Fruit fly (Drosophila melanogaster) Kc167 (cell line): ENCODE results near the gene CG8507.

Experiments
- Myc ChIP-seq: fragments of >200 bp; optimal IDR thresholded peaks from 2 replicates; lab custom pipeline; 2017; ENCODE audit warnings: missing external identifiers
- h ChIP-seq: fragments of >200 bp; optimal IDR thresholded peaks from 3 replicates; lab custom pipeline; 2018; ENCODE audit warnings: missing external identifiers
- insv ChIP-seq: fragments of >200 bp; optimal IDR thresholded peaks from 3 replicates; lab custom pipeline; 2018; ENCODE audit warnings: missing external identifiers
- psq ChIP-seq: fragments of >200 bp; optimal IDR thresholded peaks from 2 replicates; lab custom pipeline; 2017; ENCODE audit warnings: missing external identifiers
- ttk ChIP-seq: sonication (Bioruptor generic); optimal IDR thresholded peaks from 2 replicates; lab custom pipeline; 2017; ENCODE audit warnings: missing external identifiers

DNA sequence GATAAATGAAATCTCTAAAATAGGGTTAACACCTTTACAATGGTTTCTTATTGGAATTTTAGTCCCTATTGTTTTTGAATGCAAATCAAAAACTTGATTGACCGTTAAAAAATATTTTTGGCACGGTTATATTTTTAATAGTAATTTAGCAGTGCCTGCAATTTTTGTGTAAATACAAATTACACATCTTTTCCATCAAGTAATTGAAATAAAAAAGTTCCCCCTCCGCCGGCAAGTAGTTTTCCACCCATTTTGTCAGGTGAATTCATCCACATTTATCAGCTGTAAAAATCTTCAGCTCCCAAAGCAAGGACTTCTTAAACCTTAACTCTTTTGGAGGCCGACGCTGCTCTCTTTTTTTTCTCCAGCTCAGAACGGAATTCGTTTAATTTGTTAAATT is 32.4 kb downstream of the CG8507 start, which contains the start of gene CG34302:
- TF ChIP-seq h (lab: Kevin White, UChicago) = no peak
- TF ChIP-seq psq (lab: Kevin White, UChicago) = no peak
- TF ChIP-seq Myc (lab: Kevin White, UChicago) = no peak
- TF ChIP-seq ttk (lab: Kevin White, UChicago) = no peak
- TF ChIP-seq insv = no peak
